Worm (Caenorhabditis elegans) whole organism, L1 larva: ENCODE results near the gene T14B4.5.
A peak's percentile ranks its signal among the peaks of the same experiment; 100 is the strongest.

Experiments used
- alr-1 ChIP-seq: fragments of 200-800 bp; sonication (Bioruptor generic); optimal IDR thresholded peaks from 2 replicates; lab custom pipeline; 2018; ENCODE audit warnings: borderline replicate concordance, mild to moderate bottlenecking, missing genetic modification characterization, missing compliant biosample characterization
- aly-2 ChIP-seq: fragments of 150-350 bp; optimal IDR thresholded peaks from 2 replicates; lab custom pipeline; 2014; ENCODE audit warnings: missing biosample characterization, missing genetic modification characterization
- blmp-1 ChIP-seq: fragments of 150-350 bp; optimal IDR thresholded peaks from 2 replicates; lab custom pipeline; 2014; ENCODE audit warnings: missing biosample characterization, missing genetic modification characterization
- ceh-82 ChIP-seq, 3 experiments: fragments of 150-350 bp in 1 of 3; sonication (generic microtip) in 2 of 3; optimal IDR thresholded peaks; 2 replicates each; lab custom pipeline; 2014 to 2017; ENCODE audit warnings: missing biosample characterization in 3 of 3, missing genetic modification characterization in 3 of 3
- ceh-88 ChIP-seq: fragments of 200-800 bp; sonication (Bioruptor generic); IDR thresholded peaks from 2 replicates; pipeline ENCODE4 v1.3.6; 2022; ENCODE audit warnings: missing genetic modification characterization, missing compliant biosample characterization
- dpl-1 ChIP-seq, 3 experiments: fragments of 150-350 bp in 2 of 3; sonication (generic microtip) in 1 of 3; optimal IDR thresholded peaks; 2 replicates each; lab custom pipeline; 2014 to 2017; ENCODE audit warnings: missing biosample characterization in 3 of 3, missing genetic modification characterization in 3 of 3, missing genetic modification reagents in 3 of 3
- egl-13 ChIP-seq: sonication (generic microtip); optimal IDR thresholded peaks from 2 replicates; lab custom pipeline; 2016; ENCODE audit warnings: missing genotype, missing genetic modification reagents, missing genetic modification characterization, missing compliant biosample characterization
- elt-3 ChIP-seq, 6 experiments: fragments of 150-350 bp in 1 of 6; sonication (generic microtip); optimal IDR thresholded peaks; 2 replicates each; lab custom pipeline; 2017 to 2018; ENCODE audit warnings: missing biosample characterization in 6 of 6, missing genetic modification characterization in 6 of 6, inconsistent platforms in 1 of 6
- ets-5 ChIP-seq: fragments of 200-800 bp; sonication (Bioruptor generic); IDR thresholded peaks from 2 replicates; pipeline ENCODE4 v1.3.6; 2022; ENCODE audit warnings: missing genetic modification characterization, missing compliant biosample characterization
- fkh-10 ChIP-seq: sonication (generic microtip); optimal IDR thresholded peaks from 2 replicates; lab custom pipeline; 2017; ENCODE audit warnings: missing biosample characterization, missing genetic modification reagents, missing genetic modification characterization
- fos-1 ChIP-seq: fragments of 150-350 bp; optimal IDR thresholded peaks from 2 replicates; lab custom pipeline; 2014; ENCODE audit warnings: missing biosample characterization, missing genetic modification characterization
- hpl-2 ChIP-seq: fragments of 150-350 bp; optimal IDR thresholded peaks from 2 replicates; lab custom pipeline; 2014; ENCODE audit warnings: missing biosample characterization, missing genetic modification reagents, missing genetic modification characterization
- lin-14 ChIP-seq: fragments of 200-800 bp; sonication (Bioruptor generic); optimal IDR thresholded peaks from 2 replicates; lab custom pipeline; 2018; ENCODE audit warnings: mild to moderate bottlenecking, missing genetic modification characterization, moderate library complexity, missing compliant biosample characterization
- lin-35 ChIP-seq, 2 experiments: fragments of 150-350 bp; optimal IDR thresholded peaks; 2 replicates each; lab custom pipeline; 2014; ENCODE audit warnings: missing biosample characterization in 2 of 2, missing genetic modification characterization in 2 of 2, missing genetic modification reagents in 2 of 2
- lir-3 ChIP-seq: sonication (generic microtip); optimal IDR thresholded peaks from 2 replicates; lab custom pipeline; 2016; ENCODE audit warnings: mild to moderate bottlenecking, missing genetic modification characterization, moderate library complexity, missing compliant biosample characterization; ENCODE audit not compliant: poor library complexity
- lsy-2 ChIP-seq, 2 experiments: fragments of 150-350 bp; optimal IDR thresholded peaks; 2 replicates each; lab custom pipeline; 2014; ENCODE audit warnings: missing biosample characterization in 2 of 2, missing genetic modification characterization in 2 of 2
- mef-2 ChIP-seq: fragments of 150-350 bp; optimal IDR thresholded peaks from 2 replicates; lab custom pipeline; 2014; ENCODE audit warnings: missing biosample characterization, missing genetic modification characterization
- nhr-11 ChIP-seq: fragments of 150-350 bp; optimal IDR thresholded peaks from 2 replicates; lab custom pipeline; 2014; ENCODE audit warnings: missing biosample characterization, missing genetic modification characterization
- nhr-77 ChIP-seq: fragments of 150-350 bp; optimal IDR thresholded peaks from 2 replicates; lab custom pipeline; 2014; ENCODE audit warnings: missing biosample characterization, missing genetic modification characterization
- nhr-84 ChIP-seq: sonication (generic microtip); optimal IDR thresholded peaks from 2 replicates; lab custom pipeline; 2017; ENCODE audit warnings: missing biosample characterization, missing genetic modification characterization
- nhr-85 ChIP-seq: sonication (generic microtip); peaks from one replicate; lab custom pipeline; 2016; ENCODE audit warnings: missing genetic modification characterization, inconsistent platforms, missing compliant biosample characterization
- nhr-90 ChIP-seq: sonication (generic microtip); optimal IDR thresholded peaks from 2 replicates; lab custom pipeline; 2016; ENCODE audit warnings: mild to moderate bottlenecking, missing genetic modification characterization, missing compliant biosample characterization; ENCODE audit not compliant: poor library complexity
- rnt-1 ChIP-seq: sonication (generic microtip); optimal IDR thresholded peaks from 2 replicates; lab custom pipeline; 2016; ENCODE audit warnings: mild to moderate bottlenecking, missing genetic modification characterization, moderate library complexity, missing compliant biosample characterization
- skn-1 ChIP-seq: fragments of 150-350 bp; optimal IDR thresholded peaks from 2 replicates; lab custom pipeline; 2014; ENCODE audit warnings: missing biosample characterization, missing genetic modification characterization
- snpc-4 ChIP-seq: fragments of 150-350 bp; optimal IDR thresholded peaks from 2 replicates; lab custom pipeline; 2014; ENCODE audit warnings: missing biosample characterization, missing genetic modification characterization
- snu-23 ChIP-seq: sonication (generic microtip); optimal IDR thresholded peaks from 2 replicates; lab custom pipeline; 2016; ENCODE audit warnings: missing genetic modification characterization, missing compliant biosample characterization
- sox-4 ChIP-seq: sonication (generic microtip); optimal IDR thresholded peaks from 2 replicates; lab custom pipeline; 2016; ENCODE audit warnings: missing genetic modification characterization, missing compliant biosample characterization
- sptf-1 ChIP-seq: fragments of 150-350 bp; optimal IDR thresholded peaks from 2 replicates; lab custom pipeline; 2014; ENCODE audit warnings: missing biosample characterization, missing genetic modification characterization
- sup-37 ChIP-seq: fragments of 200-800 bp; sonication (Bioruptor generic); optimal IDR thresholded peaks from 2 replicates; lab custom pipeline; 2018; ENCODE audit warnings: mild to moderate bottlenecking, missing genetic modification characterization, missing compliant biosample characterization
- tbx-2 ChIP-seq: sonication (generic microtip); optimal IDR thresholded peaks from 2 replicates; lab custom pipeline; 2016; ENCODE audit warnings: missing genetic modification characterization, missing compliant biosample characterization
- tlp-1 ChIP-seq: fragments of 150-350 bp; optimal IDR thresholded peaks from 2 replicates; lab custom pipeline; 2014; ENCODE audit warnings: missing biosample characterization, missing genetic modification characterization
- unc-30 ChIP-seq: sonication (generic microtip); optimal IDR thresholded peaks from 2 replicates; lab custom pipeline; 2017; ENCODE audit warnings: missing biosample characterization, missing genetic modification characterization
- unc-98 ChIP-seq: fragments of 200-800 bp; sonication (Bioruptor generic); IDR thresholded peaks from 2 replicates; pipeline ENCODE4 v1.3.6; 2022; ENCODE audit warnings: missing genetic modification characterization, missing compliant biosample characterization
- zip-4 ChIP-seq: fragments of 200-800 bp; sonication (Bioruptor generic); optimal IDR thresholded peaks from 2 replicates; lab custom pipeline; 2018; ENCODE audit warnings: mild to moderate bottlenecking, missing genetic modification characterization, moderate library complexity, missing compliant biosample characterization
- ztf-4 ChIP-seq: fragments of 150-350 bp; optimal IDR thresholded peaks from 2 replicates; lab custom pipeline; 2014; ENCODE audit warnings: missing biosample characterization, missing genetic modification characterization

Gene T14B4.5

ce11 chrII:6712177-6712981 lies 4.3 kb upstream of the T14B4.5 start, which contains the start of the genes dpy-10 and T14B4.19:
Gene dpy-10, minus strand, starts transcription at chrII:6712227.
Gene T14B4.19, minus strand, starts transcription at chrII:6712931.
- no peak for TF ChIP-seq ceh-82 (tag; optimal IDR thresholded peaks at IDR 0.05; lab: Kevin White, UChicago)
- TF ChIP-seq hpl-2 (GFP tag; lab: Kevin White, UChicago) = no peak
- TF ChIP-seq lin-14 (GFP tag; lab: Kevin White, UChicago) = peak; percentile 42
- TF ChIP-seq nhr-85 = peak; percentile 64
- peak; percentile 99 for TF ChIP-seq blmp-1 (tag; lab: Kevin White, UChicago)
- TF ChIP-seq elt-3 (tag; optimal IDR thresholded peaks at IDR 0.05; lab: Kevin White, UChicago) = peak in 2 of 6 experiments; percentile 87 to 98
- TF ChIP-seq, all 84 proteins: peak for 4

- TF ChIP-seq aly-2 (tag; lab: Kevin White, UChicago) (no peak), nhr-84 (tag; lab: Kevin White, UChicago) (no peak), fkh-10 (GFP tag; lab: Kevin White, UChicago) (no peak), tbx-2 (no peak), nhr-11 (tag; lab: Kevin White, UChicago) (no peak), dpl-1 (GFP tag; optimal IDR thresholded peaks at IDR 0.05; lab: Kevin White, UChicago) (no peak), sox-4 (no peak), blmp-1 (tag; lab: Kevin White, UChicago) (no peak), fos-1 (tag; lab: Kevin White, UChicago) (no peak), mef-2 (no peak), nhr-90 (tag; lab: Kevin White, UChicago) (no peak), zip-4 (GFP tag; lab: Kevin White, UChicago) (no peak), tlp-1 (no peak), lsy-2 (tag; optimal IDR thresholded peaks at IDR 0.05; lab: Kevin White, UChicago) (no peak), ceh-88 (GFP tag; lab: Robert Waterston, UW) (no peak), egl-13 (tag; lab: Kevin White, UChicago) (no peak)
These were observed 3.7 kb upstream of the T14B4.5 start for ce11 chrII:6713003-6713402.

- no peak for TF ChIP-seq lin-35 (GFP tag; optimal IDR thresholded peaks at IDR 0.05; lab: Kevin White, UChicago)
- TF ChIP-seq rnt-1 (tag; lab: Kevin White, UChicago) = no peak
- TF ChIP-seq dpl-1 (GFP tag; optimal IDR thresholded peaks at IDR 0.05; lab: Kevin White, UChicago) = no peak
- TF ChIP-seq elt-3 (tag; optimal IDR thresholded peaks at IDR 0.05; lab: Kevin White, UChicago) = peak in 1 of 6 experiments; percentile 11
- TF ChIP-seq unc-30 = no peak
- peak; percentile 99 for TF ChIP-seq blmp-1 (tag; lab: Kevin White, UChicago)
- no peak for TF ChIP-seq tbx-2
- TF ChIP-seq nhr-77 (tag; lab: Kevin White, UChicago) = no peak
- no peak for TF ChIP-seq ztf-4 (tag; lab: Kevin White, UChicago)
These were observed 2.8 kb upstream of the T14B4.5 start, which contains the start of gene dpy-2 for ce11 chrII:6713832-6714342. Gene dpy-2, plus strand, starts transcription at chrII:6714292.

DNA sequence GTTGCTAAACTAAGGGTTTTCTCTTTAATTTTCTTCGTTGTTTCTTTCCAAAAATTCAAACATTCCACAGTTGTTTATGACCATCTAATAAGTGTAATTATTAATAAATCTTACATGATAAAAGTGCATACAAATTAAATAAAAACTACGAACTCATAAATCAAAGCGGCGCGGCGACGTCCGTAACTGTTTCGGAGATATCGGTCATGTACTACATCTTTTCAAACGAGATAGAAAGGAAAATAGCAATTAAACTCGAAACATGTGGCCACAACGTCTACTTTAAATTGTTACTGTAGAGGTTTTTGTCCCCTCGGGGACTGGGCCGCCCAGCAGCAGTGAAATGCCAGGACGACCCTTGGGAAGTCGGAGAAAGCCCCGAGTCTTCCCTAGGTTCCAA lies 810 bp upstream of the T14B4.5 start:
- TF ChIP-seq unc-98 (GFP tag; lab: Robert Waterston, UW) (no peak), blmp-1 (tag; lab: Kevin White, UChicago) (peak; percentile 86), snpc-4 (tag; lab: Kevin White, UChicago) (no peak), skn-1 (no peak)

ce11 chrII:6718221-6718620 lies 1.6 kb downstream of the T14B4.5 start, which contains the start of gene tsp-10:
Gene tsp-10, plus strand, starts transcription at chrII:6718586.
- TF ChIP-seq lir-3 (tag; lab: Kevin White, UChicago) (no peak), dpl-1 (GFP tag; optimal IDR thresholded peaks at IDR 0.05; lab: Kevin White, UChicago) (no peak), rnt-1 (tag; lab: Kevin White, UChicago) (no peak), ceh-82 (tag; optimal IDR thresholded peaks at IDR 0.05; lab: Kevin White, UChicago) (no peak), mef-2 (no peak), ets-5 (GFP tag; lab: Robert Waterston, UW) (no peak), hpl-2 (GFP tag; lab: Kevin White, UChicago) (no peak), egl-13 (tag; lab: Kevin White, UChicago) (no peak), nhr-84 (tag; lab: Kevin White, UChicago) (no peak), alr-1 (tag; lab: Kevin White, UChicago) (no peak), sptf-1 (tag; lab: Kevin White, UChicago) (no peak), nhr-85 (no peak), snu-23 (GFP tag; lab: Kevin White, UChicago) (no peak), sup-37 (GFP tag; lab: Kevin White, UChicago) (no peak)
